Worm (Caenorhabditis elegans) whole organism, L4 larva: Measurements from ENCODE around the gene clec-22.
A peak's percentile ranks its signal among the peaks of the same experiment; 100 is the strongest.

Source experiments
- F10B5.3 ChIP-seq: sonication (generic microtip); optimal IDR thresholded peaks from 2 replicates; lab custom pipeline; 2016; ENCODE audit warnings: mild to moderate bottlenecking, missing genetic modification characterization, missing compliant biosample characterization
- F49E8.2 ChIP-seq: sonication (generic microtip); optimal IDR thresholded peaks from 2 replicates; lab custom pipeline; 2016; ENCODE audit warnings: missing compliant biosample characterization, mild to moderate bottlenecking, missing genetic modification characterization, borderline replicate concordance
- ZK546.5 ChIP-seq, 2 experiments: sonication (generic microtip); optimal IDR thresholded peaks; 2 replicates each; lab custom pipeline; 2017; ENCODE audit warnings: missing biosample characterization in 2 of 2, missing genetic modification characterization in 2 of 2
- ceh-20 ChIP-seq: fragments of 200-800 bp; sonication (Bioruptor generic); IDR thresholded peaks from 2 replicates; pipeline ENCODE4 v1.3.6; 2022; ENCODE audit warnings: missing genetic modification reagents, missing genetic modification characterization, missing compliant biosample characterization
- ceh-62 ChIP-seq: sonication (generic microtip); optimal IDR thresholded peaks from 2 replicates; lab custom pipeline; 2017; ENCODE audit warnings: missing biosample characterization, missing genetic modification characterization
- ceh-82 ChIP-seq: sonication (generic microtip); optimal IDR thresholded peaks from 2 replicates; lab custom pipeline; 2017; ENCODE audit warnings: missing biosample characterization, missing genetic modification characterization
- ces-1 ChIP-seq: fragments of 150-350 bp; sonication (generic microtip); optimal IDR thresholded peaks from 4 replicates; lab custom pipeline; 2014; ENCODE audit warnings: missing biosample characterization, missing genetic modification reagents, missing genetic modification characterization
- daf-19 ChIP-seq: fragments of 200-800 bp; sonication (Bioruptor generic); conservative IDR thresholded peaks from 2 replicates; pipeline ENCODE4 v1.3.6; 2022; ENCODE audit warnings: missing genetic modification characterization, missing compliant biosample characterization
- daf-8 ChIP-seq: fragments of 200-800 bp; sonication (Bioruptor generic); IDR thresholded peaks from 2 replicates; pipeline ENCODE4 v1.3.6; 2022; ENCODE audit warnings: missing genetic modification characterization, missing compliant biosample characterization
- dmd-6 ChIP-seq: fragments of 200-800 bp; sonication (Bioruptor generic); IDR thresholded peaks from 2 replicates; pipeline ENCODE4 v1.3.6; 2022; ENCODE audit warnings: missing genetic modification reagents, missing genetic modification characterization, missing compliant biosample characterization
- dmd-8 ChIP-seq: fragments of 200-800 bp; sonication (Bioruptor generic); IDR thresholded peaks from 2 replicates; pipeline ENCODE4 v1.3.6; 2022; ENCODE audit warnings: missing genetic modification characterization, missing compliant biosample characterization
- dpl-1 ChIP-seq: fragments of 150-350 bp; optimal IDR thresholded peaks from 2 replicates; lab custom pipeline; 2014; ENCODE audit warnings: missing biosample characterization, missing genetic modification reagents, missing genetic modification characterization
- dve-1 ChIP-seq: sonication (generic microtip); optimal IDR thresholded peaks from 2 replicates; lab custom pipeline; 2017; ENCODE audit warnings: antibody characterized with exemption, mild to moderate bottlenecking, missing genetic modification characterization, missing compliant biosample characterization; ENCODE audit not compliant: insufficient read depth
- egl-27 ChIP-seq: sonication (generic microtip); optimal IDR thresholded peaks from 3 replicates; lab custom pipeline; 2017; ENCODE audit warnings: missing biosample characterization, missing genetic modification reagents, missing genetic modification characterization
- egl-43 ChIP-seq: fragments of 200-800 bp; sonication (Bioruptor generic); IDR thresholded peaks from 2 replicates; pipeline ENCODE4 v1.3.6; 2022; ENCODE audit warnings: missing genetic modification reagents, missing genetic modification characterization, missing compliant biosample characterization
- hlh-11 ChIP-seq: fragments of 200-800 bp; sonication (Bioruptor generic); optimal IDR thresholded peaks from 2 replicates; lab custom pipeline; 2018; ENCODE audit warnings: mild to moderate bottlenecking, missing genetic modification characterization, missing compliant biosample characterization
- lin-29 ChIP-seq: fragments of 200-800 bp; sonication (Bioruptor generic); IDR thresholded peaks from 2 replicates; pipeline ENCODE4 v1.3.6; 2022; ENCODE audit warnings: missing genetic modification reagents, missing genetic modification characterization, missing compliant biosample characterization
- lin-38 ChIP-seq: fragments of 200-800 bp; sonication (Bioruptor generic); IDR thresholded peaks from 2 replicates; pipeline ENCODE4 v1.3.6; 2022; ENCODE audit warnings: missing genetic modification reagents, missing genetic modification characterization, missing compliant biosample characterization
- lsy-2 ChIP-seq, 2 experiments: fragments of 150-350 bp in 1 of 2; sonication (generic microtip) in 1 of 2; optimal IDR thresholded peaks; 2 replicates each; lab custom pipeline; 2014 to 2017; ENCODE audit warnings: missing biosample characterization in 2 of 2, missing genetic modification characterization in 2 of 2
- madf-5 ChIP-seq, 2 experiments: fragments of 200-800 bp; sonication (Bioruptor generic); IDR thresholded peaks; 2 replicates each; pipeline ENCODE4 v1.3.6; 2022; ENCODE audit warnings: missing compliant biosample characterization in 2 of 2, missing genetic modification characterization in 2 of 2
- madf-9 ChIP-seq: fragments of 200-800 bp; sonication (Bioruptor generic); conservative IDR thresholded peaks from 2 replicates; pipeline ENCODE4 v1.3.6; 2022; ENCODE audit warnings: missing genetic modification reagents, missing genetic modification characterization, missing compliant biosample characterization
- mes-2 ChIP-seq: sonication (generic microtip); optimal IDR thresholded peaks from 2 replicates; lab custom pipeline; 2016; ENCODE audit warnings: missing genotype, mild to moderate bottlenecking, missing genetic modification characterization, missing compliant biosample characterization; ENCODE audit not compliant: poor library complexity, severe bottlenecking
- mxl-3 ChIP-seq: fragments of 200-800 bp; sonication (Bioruptor generic); optimal IDR thresholded peaks from 2 replicates; lab custom pipeline; 2018; ENCODE audit warnings: mild to moderate bottlenecking, missing genetic modification characterization, missing compliant biosample characterization
- nhr-10 ChIP-seq: fragments of 150-350 bp; optimal IDR thresholded peaks from 2 replicates; lab custom pipeline; 2014; ENCODE audit warnings: missing biosample characterization, missing genetic modification characterization
- nhr-102 ChIP-seq: sonication (generic microtip); optimal IDR thresholded peaks from 2 replicates; lab custom pipeline; 2016; ENCODE audit warnings: mild to moderate bottlenecking, missing genetic modification characterization, moderate library complexity, missing compliant biosample characterization
- nhr-11 ChIP-seq: fragments of 150-350 bp; optimal IDR thresholded peaks from 2 replicates; lab custom pipeline; 2014; ENCODE audit warnings: missing biosample characterization, missing genetic modification characterization
- nhr-237 ChIP-seq: sonication (generic microtip); optimal IDR thresholded peaks from 2 replicates; lab custom pipeline; 2017; ENCODE audit warnings: missing biosample characterization, missing genetic modification characterization
- nhr-28 ChIP-seq: fragments of 150-350 bp; optimal IDR thresholded peaks from 2 replicates; lab custom pipeline; 2014; ENCODE audit warnings: missing biosample characterization, missing genetic modification characterization
- nhr-41 ChIP-seq: fragments of 200-800 bp; sonication (Bioruptor generic); IDR thresholded peaks from 2 replicates; pipeline ENCODE4 v1.3.6; 2022; ENCODE audit warnings: missing genetic modification reagents, missing genetic modification characterization, missing compliant biosample characterization
- nhr-42 ChIP-seq: fragments of 200-800 bp; sonication (Bioruptor generic); IDR thresholded peaks from 2 replicates; pipeline ENCODE4 v1.3.6; 2022; ENCODE audit warnings: missing genetic modification characterization, missing compliant biosample characterization
- nhr-48 ChIP-seq: sonication (generic microtip); optimal IDR thresholded peaks from 2 replicates; lab custom pipeline; 2016; ENCODE audit warnings: mild to moderate bottlenecking, missing genetic modification characterization, missing compliant biosample characterization
- nhr-76 ChIP-seq: fragments of 150-350 bp; optimal IDR thresholded peaks from 2 replicates; lab custom pipeline; 2014; ENCODE audit warnings: missing biosample characterization, missing genetic modification characterization
- pqm-1 ChIP-seq: sonication (generic microtip); optimal IDR thresholded peaks from 2 replicates; lab custom pipeline; 2017; ENCODE audit warnings: missing biosample characterization, missing genetic modification characterization
- sdz-12 ChIP-seq: fragments of 200-800 bp; sonication (Bioruptor generic); optimal IDR thresholded peaks from 2 replicates; lab custom pipeline; 2018; ENCODE audit warnings: mild to moderate bottlenecking, missing genetic modification characterization, missing compliant biosample characterization
- set-16 ChIP-seq: fragments of 200-800 bp; sonication (Bioruptor generic); IDR thresholded peaks from 2 replicates; pipeline ENCODE4 v1.3.6; 2022; ENCODE audit warnings: missing genetic modification reagents, missing genetic modification characterization, missing compliant biosample characterization
- snpc-1.2 ChIP-seq: fragments of 200-800 bp; sonication (Bioruptor generic); IDR thresholded peaks from 2 replicates; pipeline ENCODE4 v1.3.6; 2022; ENCODE audit warnings: missing genetic modification reagents, missing genetic modification characterization, missing compliant biosample characterization
- spr-1 ChIP-seq: sonication (generic microtip); optimal IDR thresholded peaks from 2 replicates; lab custom pipeline; 2016; ENCODE audit warnings: mild to moderate bottlenecking, missing genetic modification characterization, missing compliant biosample characterization
- spr-3 ChIP-seq: fragments of 200-800 bp; sonication (Bioruptor generic); optimal IDR thresholded peaks from 2 replicates; lab custom pipeline; 2018; ENCODE audit warnings: mild to moderate bottlenecking, missing genetic modification characterization, missing compliant biosample characterization
- tag-97 ChIP-seq: fragments of 200-800 bp; sonication (Bioruptor generic); IDR thresholded peaks from 2 replicates; pipeline ENCODE4 v1.3.6; 2022; ENCODE audit warnings: missing genetic modification characterization, missing compliant biosample characterization
- unc-62 ChIP-seq, 3 experiments: fragments of 150-350 bp in 1 of 3; sonication (generic microtip); optimal IDR thresholded peaks in 2 of 3; peaks in 1 of 3; 1 replicate in 1 of 3; 2 replicates in 2 of 3; lab custom pipeline; 2014 to 2017; ENCODE audit warnings: missing biosample characterization in 3 of 3, missing genetic modification characterization in 3 of 3, missing genetic modification reagents in 3 of 3, missing genotype in 1 of 3
- zfp-3 ChIP-seq: fragments of 200-800 bp; sonication (Bioruptor generic); conservative IDR thresholded peaks from 2 replicates; pipeline ENCODE4 v1.3.6; 2022; ENCODE audit warnings: missing genetic modification reagents, missing genetic modification characterization, missing compliant biosample characterization

Gene clec-22

ce11 chrV:16833672-16834071, 24.6 kb upstream of the clec-22 start:
- TF ChIP-seq nhr-42, result no peak
- TF ChIP-seq set-16 (GFP tag; lab: Robert Waterston, UW), result peak; percentile 86

- TF ChIP-seq dve-1 (tag; lab: Kevin White, UChicago) (no peak), madf-5 (GFP tag; IDR thresholded peaks at IDR 0.05; lab: Robert Waterston, UW) (no peak), hlh-11 (tag; lab: Kevin White, UChicago) (no peak), ZK546.5 (tag; optimal IDR thresholded peaks at IDR 0.05; lab: Kevin White, UChicago) (no peak), mes-2 (tag; lab: Kevin White, UChicago) (no peak), mxl-3 (no peak), egl-43 (GFP tag; lab: Robert Waterston, UW) (no peak), tag-97 (GFP tag; lab: Robert Waterston, UW) (no peak), F49E8.2 (tag; lab: Kevin White, UChicago) (no peak), dpl-1 (GFP tag; lab: Kevin White, UChicago) (no peak), F10B5.3 (tag; lab: Kevin White, UChicago) (no peak), dmd-8 (GFP tag; lab: Robert Waterston, UW) (no peak), nhr-11 (tag; lab: Kevin White, UChicago) (no peak), madf-9 (GFP tag; lab: Robert Waterston, UW) (no peak), daf-8 (GFP tag; lab: Robert Waterston, UW) (no peak), ceh-62 (no peak), nhr-48 (tag; lab: Kevin White, UChicago) (no peak), ces-1 (GFP tag; lab: Kevin White, UChicago) (no peak)
Measured at ce11 chrV:16834989-16835388, 23.2 kb upstream of the clec-22 start, which contains the start of gene tni-3. TSS of gene tni-3 (minus strand) at chrV:16835128.

ce11 chrV:16836100-16836499, 22.1 kb upstream of the clec-22 start:
- TF ChIP-seq unc-62 (GFP tag; optimal IDR thresholded peaks at IDR 0.05 in 1 of 2; lab: Kevin White, UChicago) (peak in 1 of 2 experiments; percentile 91), unc-62 (tag; optimal IDR thresholded peaks at IDR 0.05; lab: Kevin White, UChicago) (no peak), hlh-11 (tag; lab: Kevin White, UChicago) (peak; percentile 13), sdz-12 (GFP tag; lab: Kevin White, UChicago) (no peak), zfp-3 (GFP tag; lab: Robert Waterston, UW) (no peak)

- TF ChIP-seq ceh-20 (GFP tag; lab: Robert Waterston, UW), result no peak
- TF ChIP-seq set-16 (GFP tag; lab: Robert Waterston, UW), result peak; percentile 59
Measured at ce11 chrV:16838435-16838834, 19.8 kb upstream of the clec-22 start.

- TF ChIP-seq dmd-6 (GFP tag; lab: Robert Waterston, UW) (peak; percentile 74), set-16 (GFP tag; lab: Robert Waterston, UW) (no peak), egl-27 (tag; lab: Kevin White, UChicago) (no peak), nhr-11 (tag; lab: Kevin White, UChicago) (no peak), nhr-28 (tag; lab: Kevin White, UChicago) (peak; percentile 45), tag-97 (GFP tag; lab: Robert Waterston, UW) (no peak), pqm-1 (tag; lab: Kevin White, UChicago) (peak; percentile 88), hlh-11 (tag; lab: Kevin White, UChicago) (peak; percentile 60)
- TF ChIP-seq, all 104 proteins: peak for 4
Measured at ce11 chrV:16840283-16840682, 17.9 kb upstream of the clec-22 start.

- TF ChIP-seq ceh-82 (tag; lab: Kevin White, UChicago) (no peak), egl-27 (tag; lab: Kevin White, UChicago) (no peak), nhr-102 (tag; lab: Kevin White, UChicago) (no peak), lin-29 (GFP tag; lab: Robert Waterston, UW) (no peak), nhr-237 (tag; lab: Kevin White, UChicago) (no peak), nhr-76 (tag; lab: Kevin White, UChicago) (no peak), nhr-10 (no peak), lsy-2 (tag; optimal IDR thresholded peaks at IDR 0.05; lab: Kevin White, UChicago) (no peak), spr-3 (GFP tag; lab: Kevin White, UChicago) (no peak), nhr-41 (GFP tag; lab: Robert Waterston, UW) (no peak), spr-1 (tag; lab: Kevin White, UChicago) (no peak), egl-43 (GFP tag; lab: Robert Waterston, UW) (no peak), snpc-1.2 (GFP tag; lab: Robert Waterston, UW) (no peak), nhr-28 (tag; lab: Kevin White, UChicago) (no peak), daf-19 (GFP tag; lab: Robert Waterston, UW) (no peak), lin-38 (no peak)
Measured at ce11 chrV:16840961-16841360, 17.3 kb upstream of the clec-22 start, which contains the start of gene clec-40. TSS of gene clec-40 (minus strand) at chrV:16841061.
